Worm (Caenorhabditis elegans): ENCODE measurements around the gene fbxb-60.

Gene fbxb-60

ce11 chrV:19329263-19329662 is 31.7 kb downstream of the fbxb-60 start, which contains the start of gene fbxb-65:
fbxb-65 (plus strand) TSS chrV:19329563.
- TF ChIP-seq snpc-4 (tag; optimal IDR thresholded peaks at IDR 0.05), result no peak
- no peak for TF ChIP-seq nhr-10 (tag; optimal IDR thresholded peaks at IDR 0.05)
- TF ChIP-seq dmd-4 (tag; optimal IDR thresholded peaks at IDR 0.05), result no peak
- no peak for TF ChIP-seq C34F6.9 (tag; optimal IDR thresholded peaks at IDR 0.05)

- TF ChIP-seq ama-1 (optimal IDR thresholded peaks at IDR 0.05), result no peak
- no peak for TF ChIP-seq lin-13 (GFP tag; optimal IDR thresholded peaks at IDR 0.05)
- no peak for TF ChIP-seq ceh-16 (tag; optimal IDR thresholded peaks at IDR 0.05)
- TF ChIP-seq nhr-21 (tag; optimal IDR thresholded peaks at IDR 0.05), result no peak
- TF ChIP-seq unc-55 (GFP tag; optimal IDR thresholded peaks at IDR 0.05), result no peak
- no peak for TF ChIP-seq sma-3 (GFP tag; optimal IDR thresholded peaks at IDR 0.05)
- no peak for TF ChIP-seq elt-3 (tag; optimal IDR thresholded peaks at IDR 0.05)
- TF ChIP-seq nhr-25 (tag; optimal IDR thresholded peaks at IDR 0.05), result no peak
- no peak for TF ChIP-seq mbf-1 (tag; optimal IDR thresholded peaks at IDR 0.05)
- TF ChIP-seq crh-2 (tag; optimal IDR thresholded peaks at IDR 0.05), result no peak
- no peak for TF ChIP-seq F13H6.1 (tag; optimal IDR thresholded peaks at IDR 0.05)
- no peak for TF ChIP-seq skn-1 (tag; optimal IDR thresholded peaks at IDR 0.05)
- TF ChIP-seq ceh-82 (tag; optimal IDR thresholded peaks at IDR 0.05), result no peak
- no peak for TF ChIP-seq alr-1 (tag; optimal IDR thresholded peaks at IDR 0.05)
- TF ChIP-seq zag-1 (tag; optimal IDR thresholded peaks at IDR 0.05), result no peak
- no peak for TF ChIP-seq nhr-12 (tag; optimal IDR thresholded peaks at IDR 0.05)
These were observed 39.7 kb downstream of the fbxb-60 start for ce11 chrV:19337333-19337732.

Measured in whole organism, L2 larva.